Fruit fly (Drosophila melanogaster) whole organism, pupa: ENCODE measurements around the gene morgue.

Experiments
- CG10348 ChIP-seq: fragments of 200-800 bp; sonication (Bioruptor generic); IDR thresholded peaks from 2 replicates; pipeline ENCODE4 v1.3.6; 2022; ENCODE audit warnings: missing biosample characterization, missing genetic modification characterization
- CG12605 ChIP-seq: fragments of 200-800 bp; sonication (Bioruptor generic); IDR thresholded peaks from 2 replicates; pipeline ENCODE4 v1.3.6; 2022; ENCODE audit warnings: missing biosample characterization, missing genetic modification characterization
- CG13204 ChIP-seq: fragments of 200-800 bp; sonication (Bioruptor generic); optimal IDR thresholded peaks from 2 replicates; lab custom pipeline; 2018; ENCODE audit warnings: missing biosample characterization, mild to moderate bottlenecking, missing genetic modification characterization, moderate library complexity
- CG14655 ChIP-seq: fragments of 200-800 bp; sonication (Bioruptor generic); optimal IDR thresholded peaks from 3 replicates; lab custom pipeline; 2017; ENCODE audit warnings: mild to moderate bottlenecking, missing biosample characterization, missing genetic modification reagents, missing genetic modification characterization
- CG15710 ChIP-seq: fragments of 200-800 bp; sonication (Bioruptor generic); optimal IDR thresholded peaks from 2 replicates; lab custom pipeline; 2018; ENCODE audit warnings: missing biosample characterization, mild to moderate bottlenecking, missing genetic modification characterization, moderate library complexity
- CG17806 ChIP-seq: fragments of 200-800 bp; sonication (Bioruptor generic); optimal IDR thresholded peaks from 2 replicates; lab custom pipeline; 2018; ENCODE audit warnings: missing biosample characterization, mild to moderate bottlenecking, missing genetic modification characterization, moderate library complexity
- CG32121 ChIP-seq: fragments of 200-800 bp; sonication (Bioruptor generic); IDR thresholded peaks from 2 replicates; pipeline ENCODE4 v1.3.6; 2022; ENCODE audit warnings: missing biosample characterization, missing genetic modification characterization
- CG34367 ChIP-seq: fragments of 200-800 bp; sonication (Bioruptor generic); optimal IDR thresholded peaks from 2 replicates; lab custom pipeline; 2018; ENCODE audit warnings: missing biosample characterization, mild to moderate bottlenecking, missing genetic modification characterization
- CG4496 ChIP-seq: fragments of 200-800 bp; sonication (Bioruptor generic); IDR thresholded peaks from 3 replicates; pipeline ENCODE4 v1.3.6; 2022; ENCODE audit warnings: missing biosample characterization, missing genetic modification characterization
- CG8159 ChIP-seq: fragments of 200-800 bp; sonication (Bioruptor generic); optimal IDR thresholded peaks from 3 replicates; lab custom pipeline; 2018; ENCODE audit warnings: missing biosample characterization, mild to moderate bottlenecking, missing genetic modification characterization, moderate library complexity
- CG8301 ChIP-seq: fragments of 200-800 bp; sonication (Bioruptor generic); optimal IDR thresholded peaks from 2 replicates; lab custom pipeline; 2018; ENCODE audit warnings: missing biosample characterization, mild to moderate bottlenecking, missing genetic modification characterization
- CG9948 ChIP-seq: fragments of 200-800 bp; sonication (Bioruptor generic); optimal IDR thresholded peaks from 2 replicates; lab custom pipeline; 2018; ENCODE audit warnings: missing biosample characterization, mild to moderate bottlenecking, missing genetic modification characterization, moderate library complexity
- D1 ChIP-seq: fragments of 200-800 bp; sonication (Bioruptor generic); optimal IDR thresholded peaks from 2 replicates; lab custom pipeline; 2018; ENCODE audit warnings: missing biosample characterization, mild to moderate bottlenecking, missing genetic modification characterization, moderate library complexity
- EcR ChIP-seq: fragments of 200-800 bp; sonication (Bioruptor generic); optimal IDR thresholded peaks from 3 replicates; lab custom pipeline; 2019; ENCODE audit warnings: missing biosample characterization, missing genetic modification characterization, mild to moderate bottlenecking, moderate library complexity, missing genetic modification reagents
- Ets98B ChIP-seq: fragments of 200-800 bp; sonication (Bioruptor generic); IDR thresholded peaks from 2 replicates; pipeline ENCODE4 v1.3.6; 2022; ENCODE audit warnings: missing biosample characterization, missing genetic modification characterization
- Pif1A ChIP-seq: fragments of 200-800 bp; sonication (Bioruptor generic); optimal IDR thresholded peaks from 3 replicates; lab custom pipeline; 2016; ENCODE audit warnings: missing biosample characterization, missing genetic modification characterization
- Pif1B ChIP-seq: fragments of 200-800 bp; sonication (Bioruptor generic); optimal IDR thresholded peaks from 3 replicates; lab custom pipeline; 2016; ENCODE audit warnings: missing biosample characterization, missing genetic modification characterization
- Snoo ChIP-seq: fragments of 200-800 bp; sonication (Bioruptor generic); optimal IDR thresholded peaks from 3 replicates; lab custom pipeline; 2017; ENCODE audit warnings: missing biosample characterization, mild to moderate bottlenecking, missing genetic modification characterization, inconsistent platforms
- fd96Ca ChIP-seq: fragments of 200-800 bp; sonication (Bioruptor generic); IDR thresholded peaks from 3 replicates; pipeline ENCODE4 v1.3.6; 2022; ENCODE audit warnings: missing biosample characterization, missing genetic modification characterization
- gl ChIP-seq: fragments of 200-800 bp; sonication (Bioruptor generic); optimal IDR thresholded peaks from 2 replicates; lab custom pipeline; 2018; ENCODE audit warnings: missing biosample characterization, mild to moderate bottlenecking, missing genetic modification characterization
- rn ChIP-seq: fragments of 200-800 bp; sonication (Bioruptor generic); IDR thresholded peaks from 2 replicates; pipeline ENCODE4 v1.3.6; 2022; ENCODE audit warnings: missing biosample characterization, missing genetic modification characterization

The morgue gene

dm6 chr2L:4458119-4459056 lies 13.9 kb upstream of the morgue start, which contains the start of gene RpL27A:
Gene RpL27A (minus strand): TSS chr2L:4458364.
- peak; percentile 47; the same call in 1 of the 2 replicates for TF ChIP-seq CG32121 (GFP tag; lab: Robert Waterston, UW)
- peak; percentile 44 for TF ChIP-seq CG8159 (tag; lab: Kevin White, UChicago)
- peak; percentile 84 for TF ChIP-seq CG4496
- TF ChIP-seq CG12605 (GFP tag; lab: Robert Waterston, UW): peak; percentile 67
- TF ChIP-seq CG13204: no peak
- TF ChIP-seq CG14655 (GFP tag; lab: Kevin White, UChicago): no peak
- no peak for TF ChIP-seq Pif1B (GFP tag; lab: Kevin White, UChicago)
- peak; percentile 5 for TF ChIP-seq CG8301 (tag; lab: Kevin White, UChicago)
- peak; percentile 32 for TF ChIP-seq Ets98B (GFP tag; lab: Robert Waterston, UW)
- peak; percentile 65 for TF ChIP-seq CG34367
- no peak for TF ChIP-seq D1 (tag; lab: Kevin White, UChicago)
- TF ChIP-seq fd96Ca: peak; percentile 14; the same call in 1 of the 3 replicates
- TF ChIP-seq Snoo: peak; percentile 81
- peak; percentile 41 for TF ChIP-seq CG9948 (tag; lab: Kevin White, UChicago)
- TF ChIP-seq CG17806 (tag; lab: Kevin White, UChicago): no peak
- no peak for TF ChIP-seq rn
- TF ChIP-seq CG15710 (tag; lab: Kevin White, UChicago): peak; percentile 50
- no peak for TF ChIP-seq Pif1A (GFP tag; lab: Kevin White, UChicago)
- TF ChIP-seq gl (tag; lab: Kevin White, UChicago): no peak
- no peak for TF ChIP-seq CG10348 (GFP tag; lab: Robert Waterston, UW)
- no peak for TF ChIP-seq EcR

dm6 chr2L:4456539-4456994 lies 12.1 kb upstream of the morgue start, which contains the start of gene Gs1l:
Gene Gs1l (minus strand): TSS chr2L:4456807.
- no peak for TF ChIP-seq CG17806 (tag; lab: Kevin White, UChicago)
- no peak for TF ChIP-seq CG8301 (tag; lab: Kevin White, UChicago)
- TF ChIP-seq CG8159 (tag; lab: Kevin White, UChicago): peak; percentile 26
- TF ChIP-seq CG32121 (GFP tag; lab: Robert Waterston, UW): peak; percentile 40; the same call in 1 of the 2 replicates
- TF ChIP-seq CG9948 (tag; lab: Kevin White, UChicago): no peak
- no peak for TF ChIP-seq Pif1A (GFP tag; lab: Kevin White, UChicago)
- no peak for TF ChIP-seq Pif1B (GFP tag; lab: Kevin White, UChicago)
- TF ChIP-seq Ets98B (GFP tag; lab: Robert Waterston, UW): no peak; the same call in 1 of the 2 replicates
- no peak for TF ChIP-seq CG10348 (GFP tag; lab: Robert Waterston, UW)
- no peak for TF ChIP-seq CG12605 (GFP tag; lab: Robert Waterston, UW)
- TF ChIP-seq CG14655 (GFP tag; lab: Kevin White, UChicago): no peak
- TF ChIP-seq CG15710 (tag; lab: Kevin White, UChicago): no peak
- TF ChIP-seq EcR: peak; percentile 71

dm6 chr2L:4454009-4454689 lies 9.7 kb upstream of the morgue start, which contains the start of the genes Secp43 and ND-B8:
Gene Secp43 (minus strand): TSS chr2L:4454453.
Gene ND-B8 (plus strand): TSS chr2L:4454626.
- TF ChIP-seq CG8159 (tag; lab: Kevin White, UChicago): no peak
- TF ChIP-seq fd96Ca: no peak
- no peak for TF ChIP-seq CG15710 (tag; lab: Kevin White, UChicago)
- no peak for TF ChIP-seq CG10348 (GFP tag; lab: Robert Waterston, UW)
- TF ChIP-seq CG13204: no peak
- no peak for TF ChIP-seq CG34367
- TF ChIP-seq Snoo: no peak
- no peak for TF ChIP-seq CG4496
- TF ChIP-seq CG8301 (tag; lab: Kevin White, UChicago): no peak
- no peak for TF ChIP-seq EcR
- no peak for TF ChIP-seq CG17806 (tag; lab: Kevin White, UChicago)
- no peak for TF ChIP-seq Pif1B (GFP tag; lab: Kevin White, UChicago)
- TF ChIP-seq rn: no peak

dm6 chr2L:4452798-4453197 lies 8.3 kb upstream of the morgue start, which contains the start of gene CG15439:
Gene CG15439 (minus strand): TSS chr2L:4453038.
- no peak for TF ChIP-seq gl (tag; lab: Kevin White, UChicago)
- no peak for TF ChIP-seq Pif1A (GFP tag; lab: Kevin White, UChicago)
- TF ChIP-seq CG4496: no peak
- TF ChIP-seq CG13204: no peak
- TF ChIP-seq Pif1B (GFP tag; lab: Kevin White, UChicago): no peak
- TF ChIP-seq fd96Ca: no peak
- no peak for TF ChIP-seq Snoo
- TF ChIP-seq CG34367: no peak
- TF ChIP-seq CG10348 (GFP tag; lab: Robert Waterston, UW): no peak
- no peak for TF ChIP-seq CG15710 (tag; lab: Kevin White, UChicago)

- peak; percentile 99 for TF ChIP-seq CG4496
- TF ChIP-seq Pif1B (GFP tag; lab: Kevin White, UChicago): peak; percentile 96
- TF ChIP-seq rn: peak; percentile 98
- TF ChIP-seq gl (tag; lab: Kevin White, UChicago): peak; percentile 96
- TF ChIP-seq CG15710 (tag; lab: Kevin White, UChicago): peak; percentile 90
- peak; percentile 97 for TF ChIP-seq fd96Ca
- TF ChIP-seq Snoo: peak; percentile 97
- TF ChIP-seq CG32121 (GFP tag; lab: Robert Waterston, UW): peak; percentile 99
- peak; percentile 100 for TF ChIP-seq CG17806 (tag; lab: Kevin White, UChicago)
- no peak for TF ChIP-seq Pif1A (GFP tag; lab: Kevin White, UChicago)
- peak; percentile 98 for TF ChIP-seq CG9948 (tag; lab: Kevin White, UChicago)
- peak; percentile 99 for TF ChIP-seq Ets98B (GFP tag; lab: Robert Waterston, UW)
- peak; percentile 30 for TF ChIP-seq EcR
- TF ChIP-seq CG34367: peak; percentile 88
- peak; percentile 99 for TF ChIP-seq CG14655 (GFP tag; lab: Kevin White, UChicago)
- TF ChIP-seq CG8159 (tag; lab: Kevin White, UChicago): peak; percentile 99
- peak; percentile 81 for TF ChIP-seq CG10348 (GFP tag; lab: Robert Waterston, UW)
- TF ChIP-seq CG8301 (tag; lab: Kevin White, UChicago): peak; percentile 99
- peak; percentile 99 for TF ChIP-seq D1 (tag; lab: Kevin White, UChicago)
- TF ChIP-seq CG13204: no peak
- TF ChIP-seq CG12605 (GFP tag; lab: Robert Waterston, UW): peak; percentile 98
- TF ChIP-seq, all 21 proteins: peak for 19
Observed at dm6 chr2L:4448582-4449016, 4.1 kb upstream of the morgue start, which contains the start of gene MFS18. Gene MFS18 (minus strand): TSS chr2L:4448635.
